Fruit fly (Drosophila melanogaster): ENCODE results near the gene crn.
A peak's percentile ranks its signal among the peaks of the same experiment; 100 is the strongest.

The crn gene

DNA sequence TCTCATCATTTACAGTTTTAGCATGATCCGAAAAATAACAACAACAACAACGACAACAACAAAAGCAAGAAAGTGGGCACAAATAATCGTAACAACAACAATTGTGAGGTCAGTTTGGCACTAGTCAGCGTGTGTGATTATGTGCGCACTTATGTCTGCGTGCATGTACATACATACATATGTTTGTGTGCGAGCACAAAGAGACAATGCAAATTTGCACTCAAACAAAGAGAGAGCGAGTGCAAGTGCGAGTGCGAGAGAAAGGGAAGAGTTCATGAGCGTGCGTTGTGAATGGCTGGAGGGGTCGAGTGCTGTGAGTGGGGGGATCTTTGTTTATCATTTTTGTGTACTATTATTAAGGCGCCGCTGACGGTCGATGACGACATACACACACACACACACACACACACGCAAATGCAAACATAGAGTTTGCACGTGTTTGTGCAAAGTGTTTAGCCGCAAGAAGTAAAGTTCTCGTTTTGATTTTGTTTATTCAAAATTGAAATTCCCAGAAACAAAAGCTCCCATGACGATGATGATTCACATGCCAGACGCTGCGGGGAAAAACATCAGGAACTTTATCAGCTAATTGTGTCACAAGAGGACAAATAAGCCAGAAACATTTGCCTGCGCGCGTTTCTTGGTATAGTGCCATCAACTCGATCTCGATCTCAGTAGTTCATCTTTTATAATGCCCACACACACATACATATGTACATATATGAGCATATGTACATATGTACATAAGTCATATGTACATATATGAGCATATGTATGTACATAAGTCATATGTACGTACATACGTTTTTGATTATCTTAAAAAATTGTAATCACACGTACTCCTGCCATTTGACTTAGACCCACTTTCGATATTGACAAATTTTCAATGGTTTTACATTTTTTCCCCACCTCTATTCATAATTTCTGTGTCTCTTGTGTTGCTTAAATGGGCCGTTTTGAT is 45.0 kb upstream of the crn start (continued):
- TF ChIP-seq fd102C (GFP tag; optimal IDR thresholded peaks at IDR 0.05) (peak; percentile 63), lbe (GFP tag; optimal IDR thresholded peaks at IDR 0.05) (peak; percentile 40), CG15696 (tag; optimal IDR thresholded peaks at IDR 0.05) (peak; percentile 65), CG15479 (GFP tag; optimal IDR thresholded peaks at IDR 0.05) (peak; percentile 85), CG7963 (GFP tag; IDR thresholded peaks at IDR 0.05; ENCODE audit: partially characterized antibody) (no peak), Usf (GFP tag; optimal IDR thresholded peaks at IDR 0.05) (no peak), stc (GFP tag; IDR thresholded peaks at IDR 0.05) (peak; percentile 24; the same call in 1 of the 2 replicates), lab (GFP tag; optimal IDR thresholded peaks at IDR 0.05) (peak; percentile 4), CG13424 (tag; optimal IDR thresholded peaks at IDR 0.05) (no peak), CG2875 (GFP tag; optimal IDR thresholded peaks at IDR 0.05) (peak; percentile 29), CG2202 (tag; optimal IDR thresholded peaks at IDR 0.05) (peak; percentile 14), CG11695 (GFP tag; IDR thresholded peaks at IDR 0.05) (0 out of 3 replicates have a peak, but pooled peaks have one; percentile 6), ham (GFP tag; IDR thresholded peaks at IDR 0.05) (no peak), Aef1 (GFP tag; IDR thresholded peaks at IDR 0.05) (no peak), Sox102F (GFP tag; optimal IDR thresholded peaks at IDR 0.05) (no peak), CG18764 (GFP tag; optimal IDR thresholded peaks at IDR 0.05) (no peak), CG17359 (tag; optimal IDR thresholded peaks at IDR 0.05) (peak; percentile 30), slbo (GFP tag; IDR thresholded peaks at IDR 0.05) (no peak), CG3163 (GFP tag; optimal IDR thresholded peaks at IDR 0.05) (peak; percentile 69), oc (tag; optimal IDR thresholded peaks at IDR 0.05) (no peak), CG4360 (GFP tag; IDR thresholded peaks at IDR 0.05) (peak; percentile 85), CG2678 (tag; optimal IDR thresholded peaks at IDR 0.05) (peak; percentile 21), gce (GFP tag; IDR thresholded peaks at IDR 0.05) (peak; percentile 76; the same call in 1 of the 3 replicates), CG8359 (GFP tag; optimal IDR thresholded peaks at IDR 0.05; ENCODE audit: borderline replicate concordance) (peak; percentile 4), MTF-1 (GFP tag; optimal IDR thresholded peaks at IDR 0.05; ENCODE audit: borderline replicate concordance) (peak; percentile 36), tap (tag; optimal IDR thresholded peaks at IDR 0.05) (peak; percentile 15), eve (GFP tag; optimal IDR thresholded peaks at IDR 0.05) (peak in 1 of 2 experiments; percentile 81), rib (GFP tag; IDR thresholded peaks at IDR 0.05) (no peak), psq (GFP tag; optimal IDR thresholded peaks at IDR 0.05) (no peak), MESR4 (GFP tag; optimal IDR thresholded peaks at IDR 0.05) (no peak), Kr (GFP tag; optimal IDR thresholded peaks at IDR 0.05) (peak; percentile 41), CG3838 (GFP tag; optimal IDR thresholded peaks at IDR 0.05) (no peak), trh (GFP tag; optimal IDR thresholded peaks at IDR 0.05) (no peak), Hmr (GFP tag; optimal IDR thresholded peaks at IDR 0.05) (peak; percentile 1), nau (GFP tag; optimal IDR thresholded peaks at IDR 0.05) (peak; percentile 18), org-1 (GFP tag; optimal IDR thresholded peaks at IDR 0.05) (peak; percentile 15), CG1792 (GFP tag; optimal IDR thresholded peaks at IDR 0.05) (peak; percentile 35), CG3065 (GFP tag; optimal IDR thresholded peaks at IDR 0.05) (no peak), ci (GFP tag; IDR thresholded peaks at IDR 0.05) (peak; percentile 61), vvl (GFP tag; IDR thresholded peaks at IDR 0.05) (peak; percentile 36), ewg (GFP tag; optimal IDR thresholded peaks at IDR 0.05) (peak; percentile 11), CG10565 (GFP tag; optimal IDR thresholded peaks at IDR 0.05) (no peak), cwo (GFP tag; optimal IDR thresholded peaks at IDR 0.05) (peak; percentile 2), CG6689 (GFP tag; IDR thresholded peaks at IDR 0.05) (peak; percentile 19; the same call in 1 of the 2 replicates), Meics (GFP tag; optimal IDR thresholded peaks at IDR 0.05) (peak; percentile 21), Hr78 (GFP tag; optimal IDR thresholded peaks at IDR 0.05) (peak in 1 of 2 experiments; percentile 19), CG6813 (GFP tag; optimal IDR thresholded peaks at IDR 0.05) (peak; percentile 9)
